Worm (Caenorhabditis elegans) whole organism, L1 larva: ENCODE data around the gene Y53F4B.26.

Source experiments
- C16A3.4 ChIP-seq: fragments of 150-350 bp; optimal IDR thresholded peaks from 2 replicates; lab custom pipeline; 2014; ENCODE audit warnings: missing biosample characterization, missing genetic modification characterization
- Y116A8C.19 ChIP-seq: sonication (generic microtip); optimal IDR thresholded peaks from 2 replicates; lab custom pipeline; 2016; ENCODE audit warnings: missing compliant biosample characterization, missing genetic modification characterization, borderline replicate concordance
- alr-1 ChIP-seq: fragments of 200-800 bp; sonication (Bioruptor generic); optimal IDR thresholded peaks from 2 replicates; lab custom pipeline; 2018; ENCODE audit warnings: borderline replicate concordance, mild to moderate bottlenecking, missing genetic modification characterization, missing compliant biosample characterization
- aly-2 ChIP-seq: fragments of 150-350 bp; optimal IDR thresholded peaks from 2 replicates; lab custom pipeline; 2014; ENCODE audit warnings: missing biosample characterization, missing genetic modification characterization
- blmp-1 ChIP-seq: fragments of 150-350 bp; optimal IDR thresholded peaks from 2 replicates; lab custom pipeline; 2014; ENCODE audit warnings: missing biosample characterization, missing genetic modification characterization
- ceh-63 ChIP-seq: fragments of 200-800 bp; sonication (Bioruptor generic); optimal IDR thresholded peaks from 2 replicates; lab custom pipeline; 2018; ENCODE audit warnings: mild to moderate bottlenecking, missing genetic modification characterization, missing compliant biosample characterization
- ceh-8 ChIP-seq: fragments of 200-800 bp; sonication (Bioruptor generic); optimal IDR thresholded peaks from 2 replicates; lab custom pipeline; 2018; ENCODE audit warnings: mild to moderate bottlenecking, missing genetic modification characterization, moderate library complexity, missing compliant biosample characterization
- ceh-82 ChIP-seq, 3 experiments: fragments of 150-350 bp in 1 of 3; sonication (generic microtip) in 2 of 3; optimal IDR thresholded peaks; 2 replicates each; lab custom pipeline; 2014 to 2017; ENCODE audit warnings: missing biosample characterization in 3 of 3, missing genetic modification characterization in 3 of 3
- ceh-88 ChIP-seq: fragments of 200-800 bp; sonication (Bioruptor generic); IDR thresholded peaks from 2 replicates; pipeline ENCODE4 v1.3.6; 2022; ENCODE audit warnings: missing genetic modification characterization, missing compliant biosample characterization
- ces-1 ChIP-seq: fragments of 150-350 bp; optimal IDR thresholded peaks from 2 replicates; lab custom pipeline; 2014; ENCODE audit warnings: missing biosample characterization, missing genetic modification reagents, missing genetic modification characterization
- dpl-1 ChIP-seq, 3 experiments: fragments of 150-350 bp in 2 of 3; sonication (generic microtip) in 1 of 3; optimal IDR thresholded peaks; 2 replicates each; lab custom pipeline; 2014 to 2017; ENCODE audit warnings: missing biosample characterization in 3 of 3, missing genetic modification characterization in 3 of 3, missing genetic modification reagents in 3 of 3
- dsc-1 ChIP-seq: sonication (generic microtip); optimal IDR thresholded peaks from 2 replicates; lab custom pipeline; 2016; ENCODE audit warnings: mild to moderate bottlenecking, missing genetic modification characterization, missing compliant biosample characterization
- efl-1 ChIP-seq, 4 experiments: fragments of 150-350 bp; optimal IDR thresholded peaks in 3 of 4; peaks in 1 of 4; 1 replicate in 1 of 4; 2 replicates in 3 of 4; lab custom pipeline; 2014; ENCODE audit warnings: missing biosample characterization in 2 of 4, missing genetic modification characterization in 2 of 4, missing genetic modification reagents in 2 of 4
- efl-3 ChIP-seq: fragments of 200-800 bp; sonication (Bioruptor generic); optimal IDR thresholded peaks from 2 replicates; lab custom pipeline; 2018; ENCODE audit warnings: mild to moderate bottlenecking, missing genetic modification characterization, missing compliant biosample characterization
- egl-13 ChIP-seq: sonication (generic microtip); optimal IDR thresholded peaks from 2 replicates; lab custom pipeline; 2016; ENCODE audit warnings: missing genotype, missing genetic modification reagents, missing genetic modification characterization, missing compliant biosample characterization
- elt-3 ChIP-seq, 6 experiments: fragments of 150-350 bp in 1 of 6; sonication (generic microtip); optimal IDR thresholded peaks; 2 replicates each; lab custom pipeline; 2017 to 2018; ENCODE audit warnings: missing biosample characterization in 6 of 6, missing genetic modification characterization in 6 of 6, inconsistent platforms in 1 of 6
- ets-5 ChIP-seq: fragments of 200-800 bp; sonication (Bioruptor generic); IDR thresholded peaks from 2 replicates; pipeline ENCODE4 v1.3.6; 2022; ENCODE audit warnings: missing genetic modification characterization, missing compliant biosample characterization
- fkh-4 ChIP-seq: sonication (generic microtip); optimal IDR thresholded peaks from 2 replicates; lab custom pipeline; 2016; ENCODE audit warnings: missing compliant biosample characterization, missing genetic modification characterization, borderline replicate concordance
- fkh-8 ChIP-seq: sonication (generic microtip); optimal IDR thresholded peaks from 2 replicates; lab custom pipeline; 2016; ENCODE audit warnings: mild to moderate bottlenecking, missing genetic modification characterization, missing compliant biosample characterization
- fos-1 ChIP-seq: fragments of 150-350 bp; optimal IDR thresholded peaks from 2 replicates; lab custom pipeline; 2014; ENCODE audit warnings: missing biosample characterization, missing genetic modification characterization
- grh-1 ChIP-seq: fragments of 200-800 bp; sonication (Bioruptor generic); IDR thresholded peaks from 2 replicates; pipeline ENCODE4 v1.3.6; 2022; ENCODE audit warnings: missing genetic modification reagents, missing genetic modification characterization, missing compliant biosample characterization
- hlh-17 ChIP-seq: fragments of 200-800 bp; sonication (Bioruptor generic); optimal IDR thresholded peaks from 2 replicates; lab custom pipeline; 2018; ENCODE audit warnings: missing genetic modification characterization, mild to moderate bottlenecking, missing compliant biosample characterization, moderate library complexity, borderline replicate concordance
- hlh-4 ChIP-seq: sonication (generic microtip); optimal IDR thresholded peaks from 2 replicates; lab custom pipeline; 2016; ENCODE audit warnings: mild to moderate bottlenecking, missing genetic modification characterization, missing compliant biosample characterization
- irx-1 ChIP-seq: sonication (generic microtip); optimal IDR thresholded peaks from 2 replicates; lab custom pipeline; 2016; ENCODE audit warnings: missing genetic modification characterization, missing compliant biosample characterization
- jun-1 ChIP-seq: fragments of 150-350 bp; optimal IDR thresholded peaks from 2 replicates; lab custom pipeline; 2014; ENCODE audit warnings: missing biosample characterization, missing genetic modification reagents, missing genetic modification characterization
- lin-14 ChIP-seq: fragments of 200-800 bp; sonication (Bioruptor generic); optimal IDR thresholded peaks from 2 replicates; lab custom pipeline; 2018; ENCODE audit warnings: mild to moderate bottlenecking, missing genetic modification characterization, moderate library complexity, missing compliant biosample characterization
- lin-39 ChIP-seq: fragments of 150-350 bp; optimal IDR thresholded peaks from 2 replicates; lab custom pipeline; 2014; ENCODE audit warnings: missing biosample characterization, missing genetic modification reagents, missing genetic modification characterization
- lir-3 ChIP-seq: sonication (generic microtip); optimal IDR thresholded peaks from 2 replicates; lab custom pipeline; 2016; ENCODE audit warnings: mild to moderate bottlenecking, missing genetic modification characterization, moderate library complexity, missing compliant biosample characterization; ENCODE audit not compliant: poor library complexity
- mab-9 ChIP-seq: fragments of 200-800 bp; sonication (Bioruptor generic); IDR thresholded peaks from 2 replicates; pipeline ENCODE4 v1.3.6; 2022; ENCODE audit warnings: missing genetic modification reagents, missing genetic modification characterization, missing compliant biosample characterization
- mef-2 ChIP-seq: fragments of 150-350 bp; optimal IDR thresholded peaks from 2 replicates; lab custom pipeline; 2014; ENCODE audit warnings: missing biosample characterization, missing genetic modification characterization
- mep-1 ChIP-seq: fragments of 150-350 bp; optimal IDR thresholded peaks from 2 replicates; lab custom pipeline; 2014; ENCODE audit warnings: missing biosample characterization, missing genetic modification characterization
- nhr-12 ChIP-seq: sonication (generic microtip); optimal IDR thresholded peaks from 2 replicates; lab custom pipeline; 2017; ENCODE audit warnings: missing biosample characterization, missing genetic modification characterization
- nhr-19 ChIP-seq: fragments of 200-800 bp; sonication (Bioruptor generic); conservative IDR thresholded peaks from 2 replicates; pipeline ENCODE4 v1.3.6; 2022; ENCODE audit warnings: missing genetic modification characterization, missing compliant biosample characterization
- nhr-20 ChIP-seq: sonication (generic microtip); optimal IDR thresholded peaks from 2 replicates; lab custom pipeline; 2016; ENCODE audit warnings: mild to moderate bottlenecking, missing genetic modification characterization, missing compliant biosample characterization
- nhr-28 ChIP-seq: fragments of 150-350 bp; optimal IDR thresholded peaks from 2 replicates; lab custom pipeline; 2014; ENCODE audit warnings: missing biosample characterization, missing genetic modification characterization
- nhr-71 ChIP-seq: sonication (generic microtip); optimal IDR thresholded peaks from 2 replicates; lab custom pipeline; 2016; ENCODE audit warnings: mild to moderate bottlenecking, missing genetic modification characterization, moderate library complexity, missing compliant biosample characterization
- nhr-76 ChIP-seq: sonication (generic microtip); optimal IDR thresholded peaks from 2 replicates; lab custom pipeline; 2017; ENCODE audit warnings: missing biosample characterization, missing genetic modification characterization
- nhr-84 ChIP-seq: sonication (generic microtip); optimal IDR thresholded peaks from 2 replicates; lab custom pipeline; 2017; ENCODE audit warnings: missing biosample characterization, missing genetic modification characterization
- nhr-85 ChIP-seq: sonication (generic microtip); peaks from one replicate; lab custom pipeline; 2016; ENCODE audit warnings: missing genetic modification characterization, inconsistent platforms, missing compliant biosample characterization
- pag-3 ChIP-seq: sonication (generic microtip); optimal IDR thresholded peaks from 2 replicates; lab custom pipeline; 2017; ENCODE audit warnings: missing genetic modification characterization, mild to moderate bottlenecking, missing compliant biosample characterization, antibody characterized with exemption, borderline replicate concordance; ENCODE audit not compliant: insufficient read depth
- pax-3 ChIP-seq: fragments of 200-800 bp; sonication (Bioruptor generic); optimal IDR thresholded peaks from 2 replicates; lab custom pipeline; 2018; ENCODE audit warnings: mild to moderate bottlenecking, missing genetic modification characterization, moderate library complexity, missing compliant biosample characterization
- skn-1 ChIP-seq: fragments of 150-350 bp; optimal IDR thresholded peaks from 2 replicates; lab custom pipeline; 2014; ENCODE audit warnings: missing biosample characterization, missing genetic modification characterization
- sox-4 ChIP-seq: sonication (generic microtip); optimal IDR thresholded peaks from 2 replicates; lab custom pipeline; 2016; ENCODE audit warnings: missing genetic modification characterization, missing compliant biosample characterization
- sptf-1 ChIP-seq: fragments of 150-350 bp; optimal IDR thresholded peaks from 2 replicates; lab custom pipeline; 2014; ENCODE audit warnings: missing biosample characterization, missing genetic modification characterization
- sup-37 ChIP-seq: fragments of 200-800 bp; sonication (Bioruptor generic); optimal IDR thresholded peaks from 2 replicates; lab custom pipeline; 2018; ENCODE audit warnings: mild to moderate bottlenecking, missing genetic modification characterization, missing compliant biosample characterization
- tlp-1 ChIP-seq: fragments of 150-350 bp; optimal IDR thresholded peaks from 2 replicates; lab custom pipeline; 2014; ENCODE audit warnings: missing biosample characterization, missing genetic modification characterization
- unc-86 ChIP-seq: sonication (generic microtip); optimal IDR thresholded peaks from 2 replicates; lab custom pipeline; 2016; ENCODE audit warnings: missing genetic modification characterization, missing compliant biosample characterization
- unc-98 ChIP-seq: fragments of 200-800 bp; sonication (Bioruptor generic); IDR thresholded peaks from 2 replicates; pipeline ENCODE4 v1.3.6; 2022; ENCODE audit warnings: missing genetic modification characterization, missing compliant biosample characterization
- vab-15 ChIP-seq: sonication (generic microtip); optimal IDR thresholded peaks from 2 replicates; lab custom pipeline; 2017; ENCODE audit warnings: missing genotype, mild to moderate bottlenecking, missing genetic modification characterization, missing compliant biosample characterization
- xbp-1 ChIP-seq: sonication (generic microtip); optimal IDR thresholded peaks from 2 replicates; lab custom pipeline; 2016; ENCODE audit warnings: missing genetic modification characterization, missing compliant biosample characterization
- ztf-4 ChIP-seq: fragments of 150-350 bp; optimal IDR thresholded peaks from 2 replicates; lab custom pipeline; 2014; ENCODE audit warnings: missing biosample characterization, missing genetic modification characterization

The Y53F4B.26 gene

DNA sequence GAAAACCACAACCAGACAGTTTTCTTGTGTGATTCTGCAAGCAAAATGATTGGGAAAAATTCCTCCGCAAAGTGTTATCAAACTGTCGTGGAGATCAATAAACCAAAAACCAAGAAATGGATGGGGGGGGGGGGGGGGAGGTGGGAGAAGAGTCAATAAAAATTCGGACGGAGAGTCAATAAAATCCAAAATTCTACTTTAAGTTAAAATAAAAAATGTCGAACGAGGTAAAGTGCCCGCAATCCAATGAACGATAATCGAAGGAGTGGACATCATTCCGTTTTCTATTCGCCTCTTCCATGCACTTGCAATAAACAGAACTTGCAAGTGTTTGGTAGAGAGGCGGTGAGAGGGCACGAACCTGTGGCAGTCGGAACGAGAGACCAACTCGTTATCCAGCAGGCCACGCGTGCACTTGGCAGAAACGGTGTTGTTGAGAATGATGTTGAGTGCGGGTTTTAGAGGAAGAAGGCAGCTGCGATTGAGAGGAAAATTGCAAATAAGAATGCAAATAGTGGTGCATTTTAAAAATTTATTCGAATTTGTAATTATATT lies 25.0 kb upstream of the Y53F4B.26 start, which contains the start of gene gst-27 (continued):
- TF ChIP-seq nhr-71 (tag; lab: Kevin White, UChicago) (peak; percentile 90), aly-2 (tag; lab: Kevin White, UChicago) (peak; percentile 59), pax-3 (tag; lab: Kevin White, UChicago) (peak; percentile 64), tlp-1 (tag; lab: Kevin White, UChicago) (no peak), sptf-1 (no peak), ceh-88 (GFP tag; lab: Robert Waterston, UW) (peak; percentile 53), nhr-12 (tag; lab: Kevin White, UChicago) (no peak), ces-1 (GFP tag; lab: Kevin White, UChicago) (no peak), nhr-20 (peak; percentile 89), hlh-17 (no peak), ets-5 (GFP tag; lab: Robert Waterston, UW) (no peak), unc-98 (no peak), jun-1 (tag; lab: Kevin White, UChicago) (peak; percentile 60), nhr-28 (no peak), grh-1 (GFP tag; lab: Robert Waterston, UW) (peak; percentile 52; the same call in 1 of the 2 replicates), dsc-1 (peak; percentile 90), efl-3 (GFP tag; lab: Kevin White, UChicago) (peak; percentile 42), hlh-4 (tag; lab: Kevin White, UChicago) (no peak), xbp-1 (tag; lab: Kevin White, UChicago) (peak; percentile 70), mef-2 (tag; lab: Kevin White, UChicago) (no peak), lir-3 (tag; lab: Kevin White, UChicago) (peak; percentile 87), lin-14 (peak; percentile 87), C16A3.4 (tag; lab: Kevin White, UChicago) (peak; percentile 92), ztf-4 (tag; lab: Kevin White, UChicago) (peak; percentile 45), fkh-8 (tag; lab: Kevin White, UChicago) (peak; percentile 70), egl-13 (tag; lab: Kevin White, UChicago) (peak; percentile 73), nhr-84 (tag; lab: Kevin White, UChicago) (no peak), fos-1 (tag; lab: Kevin White, UChicago) (peak; percentile 83), irx-1 (tag; lab: Kevin White, UChicago) (peak; percentile 65), mep-1 (tag; lab: Kevin White, UChicago) (peak; percentile 92), lin-39 (tag; lab: Kevin White, UChicago) (no peak), Y116A8C.19 (tag; lab: Kevin White, UChicago) (no peak), ceh-8 (peak; percentile 62), alr-1 (tag; lab: Kevin White, UChicago) (no peak), elt-3 (tag; optimal IDR thresholded peaks at IDR 0.05; lab: Kevin White, UChicago) (peak in 4 of 6 experiments; percentile 13 to 80 (median 60)), nhr-19 (GFP tag; lab: Robert Waterston, UW) (peak; percentile 81), dpl-1 (GFP tag; optimal IDR thresholded peaks at IDR 0.05; lab: Kevin White, UChicago) (peak; percentile 59 to 74 (median 67)), efl-1 (optimal IDR thresholded peaks at IDR 0.05; lab: Kevin White, UChicago) (peak; percentile 72 to 80), efl-1 (GFP tag; optimal IDR thresholded peaks at IDR 0.05 in 1 of 2; lab: Kevin White, UChicago) (peak; percentile 71 to 95), blmp-1 (tag; lab: Kevin White, UChicago) (peak; percentile 24), nhr-85 (tag; lab: Kevin White, UChicago) (peak; percentile 67), sup-37 (GFP tag; lab: Kevin White, UChicago) (no peak), unc-86 (peak; percentile 49), ceh-63 (GFP tag; lab: Kevin White, UChicago) (no peak), mab-9 (no peak), vab-15 (no peak), pag-3 (no peak), ceh-82 (tag; optimal IDR thresholded peaks at IDR 0.05; lab: Kevin White, UChicago) (peak in 2 of 3 experiments; percentile 76 to 92), fkh-4 (tag; lab: Kevin White, UChicago) (no peak), sox-4 (tag; lab: Kevin White, UChicago) (peak; percentile 46), skn-1 (peak; percentile 84), nhr-76 (tag; lab: Kevin White, UChicago) (peak; percentile 73)
